Worm (Caenorhabditis elegans) whole organism, late embryonic: Measurements from ENCODE around the gene T05B4.10.

Experiments
- C08G9.2 ChIP-seq: sonication (generic microtip); optimal IDR thresholded peaks from 2 replicates; lab custom pipeline; 2016; ENCODE audit warnings: mild to moderate bottlenecking, missing genetic modification characterization, moderate library complexity, missing compliant biosample characterization
- F13H6.1 ChIP-seq: sonication (generic microtip); optimal IDR thresholded peaks from 2 replicates; lab custom pipeline; 2016; ENCODE audit warnings: missing genetic modification characterization, missing compliant biosample characterization
- K02D7.2 ChIP-seq: sonication (generic microtip); optimal IDR thresholded peaks from 2 replicates; lab custom pipeline; 2017; ENCODE audit warnings: mild to moderate bottlenecking, missing genetic modification characterization, missing compliant biosample characterization
- T23F11.4 ChIP-seq: fragments of 200-800 bp; sonication (Bioruptor generic); optimal IDR thresholded peaks from 2 replicates; lab custom pipeline; 2018; ENCODE audit warnings: mild to moderate bottlenecking, missing genetic modification characterization, missing compliant biosample characterization
- Y22D7AL.16 ChIP-seq: sonication (generic microtip); optimal IDR thresholded peaks from 2 replicates; lab custom pipeline; 2016; ENCODE audit warnings: missing genetic modification characterization, missing compliant biosample characterization
- ama-1 ChIP-seq: fragments of 150-350 bp; optimal IDR thresholded peaks from 2 replicates; lab custom pipeline; 2014
- ceh-18 ChIP-seq: sonication (generic microtip); optimal IDR thresholded peaks from 2 replicates; lab custom pipeline; 2016; ENCODE audit warnings: missing genetic modification characterization, missing compliant biosample characterization
- ceh-19 ChIP-seq: fragments of 200-800 bp; sonication (Bioruptor generic); optimal IDR thresholded peaks from 2 replicates; lab custom pipeline; 2018; ENCODE audit warnings: mild to moderate bottlenecking, missing genetic modification characterization, missing compliant biosample characterization
- ceh-24 ChIP-seq: sonication (generic microtip); optimal IDR thresholded peaks from 2 replicates; lab custom pipeline; 2016; ENCODE audit warnings: mild to moderate bottlenecking, missing genetic modification characterization, missing compliant biosample characterization
- ceh-30 ChIP-seq: fragments of 150-350 bp; optimal IDR thresholded peaks from 2 replicates; lab custom pipeline; 2014; ENCODE audit warnings: missing biosample characterization, missing genetic modification characterization
- ceh-31 ChIP-seq: sonication (generic microtip); optimal IDR thresholded peaks from 2 replicates; lab custom pipeline; 2016; ENCODE audit warnings: missing genetic modification characterization, missing compliant biosample characterization
- ceh-48 ChIP-seq: sonication (generic microtip); optimal IDR thresholded peaks from 2 replicates; lab custom pipeline; 2016; ENCODE audit warnings: missing genetic modification characterization, inconsistent platforms, missing compliant biosample characterization
- ceh-9 ChIP-seq: sonication (generic microtip); optimal IDR thresholded peaks from 2 replicates; lab custom pipeline; 2016; ENCODE audit warnings: mild to moderate bottlenecking, missing genetic modification characterization, inconsistent platforms, missing compliant biosample characterization
- che-1 ChIP-seq: sonication (generic microtip); optimal IDR thresholded peaks from 2 replicates; lab custom pipeline; 2016; ENCODE audit warnings: mild to moderate bottlenecking, missing genetic modification characterization, missing compliant biosample characterization
- elt-2 ChIP-seq: sonication (generic microtip); optimal IDR thresholded peaks from 2 replicates; lab custom pipeline; 2016; ENCODE audit warnings: missing genetic modification reagents, missing genetic modification characterization, missing compliant biosample characterization
- elt-4 ChIP-seq: sonication (generic microtip); optimal IDR thresholded peaks from 2 replicates; lab custom pipeline; 2016; ENCODE audit warnings: missing genetic modification characterization, missing compliant biosample characterization
- ets-4 ChIP-seq: sonication (generic microtip); optimal IDR thresholded peaks from 2 replicates; lab custom pipeline; 2016; ENCODE audit warnings: missing genetic modification characterization, missing compliant biosample characterization
- eyg-1 ChIP-seq: sonication (generic microtip); optimal IDR thresholded peaks from 2 replicates; lab custom pipeline; 2016; ENCODE audit warnings: missing genotype, missing genetic modification characterization, missing compliant biosample characterization
- fax-1 ChIP-seq: sonication (generic microtip); optimal IDR thresholded peaks from 2 replicates; lab custom pipeline; 2016; ENCODE audit warnings: missing genotype, missing genetic modification characterization, missing compliant biosample characterization
- fkh-10 ChIP-seq: fragments of 150-350 bp; optimal IDR thresholded peaks from 2 replicates; lab custom pipeline; 2014; ENCODE audit warnings: missing biosample characterization, missing genetic modification reagents, missing genetic modification characterization
- gmeb-2 ChIP-seq: sonication (generic microtip); optimal IDR thresholded peaks from 2 replicates; lab custom pipeline; 2016; ENCODE audit warnings: missing genetic modification characterization, inconsistent platforms, missing compliant biosample characterization
- hlh-15 ChIP-seq: sonication (generic microtip); optimal IDR thresholded peaks from 2 replicates; lab custom pipeline; 2016; ENCODE audit warnings: missing genetic modification characterization, missing compliant biosample characterization
- hlh-30 ChIP-seq: sonication (generic microtip); optimal IDR thresholded peaks from 2 replicates; lab custom pipeline; 2017; ENCODE audit warnings: antibody characterized with exemption, missing genetic modification characterization, missing compliant biosample characterization; ENCODE audit not compliant: insufficient read depth
- hlh-6 ChIP-seq: sonication (generic microtip); optimal IDR thresholded peaks from 2 replicates; lab custom pipeline; 2016; ENCODE audit warnings: missing genotype, missing genetic modification characterization, missing compliant biosample characterization
- lin-11 ChIP-seq: fragments of 200-800 bp; sonication (Bioruptor generic); optimal IDR thresholded peaks from 2 replicates; lab custom pipeline; 2018; ENCODE audit warnings: mild to moderate bottlenecking, missing genetic modification characterization, missing compliant biosample characterization
- madf-2 ChIP-seq: sonication (generic microtip); optimal IDR thresholded peaks from 2 replicates; lab custom pipeline; 2017; ENCODE audit warnings: missing genetic modification characterization, missing compliant biosample characterization
- mec-3 ChIP-seq: sonication (generic microtip); optimal IDR thresholded peaks from 2 replicates; lab custom pipeline; 2016; ENCODE audit warnings: borderline replicate concordance, missing genetic modification characterization, missing compliant biosample characterization
- nfya-1 ChIP-seq: sonication (generic microtip); optimal IDR thresholded peaks from 2 replicates; lab custom pipeline; 2017; ENCODE audit warnings: missing genetic modification characterization, mild to moderate bottlenecking, missing compliant biosample characterization, antibody characterized with exemption, moderate library complexity
- nhr-232 ChIP-seq: sonication (generic microtip); optimal IDR thresholded peaks from 2 replicates; lab custom pipeline; 2016; ENCODE audit warnings: missing genetic modification characterization, missing compliant biosample characterization
- pat-9 ChIP-seq: fragments of 200-800 bp; sonication (Bioruptor generic); optimal IDR thresholded peaks from 2 replicates; lab custom pipeline; 2018; ENCODE audit warnings: mild to moderate bottlenecking, missing genetic modification characterization, moderate library complexity, missing compliant biosample characterization
- pax-1 ChIP-seq: fragments of 150-350 bp; optimal IDR thresholded peaks from 2 replicates; lab custom pipeline; 2014; ENCODE audit warnings: missing biosample characterization, missing genetic modification characterization
- pha-2 ChIP-seq: sonication (generic microtip); optimal IDR thresholded peaks from 2 replicates; lab custom pipeline; 2017; ENCODE audit warnings: mild to moderate bottlenecking, missing genetic modification characterization, missing compliant biosample characterization
- pros-1 ChIP-seq: fragments of 150-350 bp; optimal IDR thresholded peaks from 2 replicates; lab custom pipeline; 2014; ENCODE audit warnings: missing biosample characterization, missing genetic modification reagents, missing genetic modification characterization
- rnt-1 ChIP-seq: sonication (generic microtip); optimal IDR thresholded peaks from 2 replicates; lab custom pipeline; 2016; ENCODE audit warnings: missing genetic modification characterization, missing compliant biosample characterization
- sox-2 ChIP-seq: fragments of 200-800 bp; sonication (Bioruptor generic); IDR thresholded peaks from 2 replicates; pipeline ENCODE4 v1.3.6; 2022; ENCODE audit warnings: missing genetic modification reagents, missing genetic modification characterization, missing compliant biosample characterization
- sox-4 ChIP-seq: sonication (generic microtip); optimal IDR thresholded peaks from 2 replicates; lab custom pipeline; 2017; ENCODE audit warnings: mild to moderate bottlenecking, missing genetic modification characterization, inconsistent platforms, missing compliant biosample characterization
- syd-9 ChIP-seq: sonication (generic microtip); optimal IDR thresholded peaks from 2 replicates; lab custom pipeline; 2016; ENCODE audit warnings: mild to moderate bottlenecking, missing genetic modification characterization, moderate library complexity, missing compliant biosample characterization
- unc-42 ChIP-seq: sonication (generic microtip); optimal IDR thresholded peaks from 2 replicates; lab custom pipeline; 2016; ENCODE audit warnings: missing genotype, missing genetic modification characterization, missing compliant biosample characterization
- unc-55 ChIP-seq: sonication (generic microtip); optimal IDR thresholded peaks from 2 replicates; lab custom pipeline; 2017; ENCODE audit warnings: missing biosample characterization, missing genetic modification reagents, missing genetic modification characterization
- zip-5 ChIP-seq: sonication (generic microtip); optimal IDR thresholded peaks from 2 replicates; lab custom pipeline; 2016; ENCODE audit warnings: missing genetic modification characterization, missing compliant biosample characterization

Gene T05B4.10

DNA sequence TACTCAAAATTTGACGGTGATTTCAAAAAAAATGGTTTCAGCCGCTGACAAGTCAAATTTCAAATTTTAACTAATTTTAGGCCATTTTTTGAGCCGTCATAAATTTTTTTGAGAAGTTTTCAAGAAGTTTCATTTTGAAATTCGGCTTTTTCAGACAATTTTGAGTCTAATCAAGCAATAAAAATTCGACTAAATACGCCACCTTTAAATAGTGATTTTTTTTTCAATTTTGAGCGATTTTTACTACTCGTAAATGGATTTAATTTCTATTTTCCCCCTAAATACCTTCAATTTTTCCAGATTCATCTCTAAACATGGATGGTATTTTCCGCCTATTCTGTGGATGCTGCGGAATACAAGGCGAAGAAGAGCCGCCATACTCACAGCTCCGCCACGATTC is 23.7 kb upstream of the T05B4.10 start, which contains the start of gene Y45G5AL.1:
TSS of gene Y45G5AL.1 (plus strand) at position 301 of the 400 bp plus-strand sequence.
- TF ChIP-seq sox-4 (tag; lab: Kevin White, UChicago): no peak
- TF ChIP-seq pha-2 (tag; lab: Kevin White, UChicago): no peak
- no peak for TF ChIP-seq nfya-1 (tag; lab: Kevin White, UChicago)
- no peak for TF ChIP-seq zip-5
- no peak for TF ChIP-seq ceh-30
- no peak for TF ChIP-seq F13H6.1 (tag; lab: Kevin White, UChicago)
- no peak for TF ChIP-seq pax-1 (tag; lab: Kevin White, UChicago)
- TF ChIP-seq fax-1: no peak
- TF ChIP-seq lin-11 (tag; lab: Kevin White, UChicago): no peak
- TF ChIP-seq nhr-232 (tag; lab: Kevin White, UChicago): no peak
- TF ChIP-seq K02D7.2 (tag; lab: Kevin White, UChicago): no peak
- no peak for TF ChIP-seq Y22D7AL.16 (tag; lab: Kevin White, UChicago)
- TF ChIP-seq fkh-10: no peak
- no peak for TF ChIP-seq ceh-31 (tag; lab: Kevin White, UChicago)
- TF ChIP-seq elt-4 (tag; lab: Kevin White, UChicago): no peak
- no peak for TF ChIP-seq hlh-15
- TF ChIP-seq gmeb-2: no peak
- TF ChIP-seq mec-3: no peak
- TF ChIP-seq ets-4: no peak

DNA sequence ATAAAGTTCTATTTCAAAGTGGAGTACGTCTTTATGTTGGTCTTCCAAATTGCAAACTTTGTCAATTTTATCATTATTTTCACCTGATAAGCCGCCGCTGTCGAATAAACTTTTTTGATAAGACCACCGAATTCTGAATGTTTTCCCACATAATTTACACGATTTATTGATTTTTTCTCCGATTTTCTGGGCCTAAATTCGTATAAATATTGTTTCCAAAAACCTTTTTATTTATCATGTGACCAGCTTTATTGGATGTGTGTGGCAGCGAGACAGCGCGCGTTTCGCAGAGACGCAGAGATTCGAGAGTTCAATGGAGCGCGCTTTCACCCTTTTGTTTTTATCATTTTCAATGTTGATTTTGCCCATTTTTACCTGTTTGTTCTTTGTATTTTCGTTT is 22.5 kb upstream of the T05B4.10 start:
- TF ChIP-seq pat-9 (tag; lab: Kevin White, UChicago) (no peak), unc-42 (tag; lab: Kevin White, UChicago) (peak; percentile 69), unc-55 (GFP tag; lab: Kevin White, UChicago) (peak; percentile 21), pax-1 (tag; lab: Kevin White, UChicago) (peak; percentile 13), hlh-6 (tag; lab: Kevin White, UChicago) (no peak), elt-2 (tag; lab: Kevin White, UChicago) (peak; percentile 67), syd-9 (no peak), nfya-1 (tag; lab: Kevin White, UChicago) (peak; percentile 42), che-1 (tag; lab: Kevin White, UChicago) (no peak), hlh-30 (peak; percentile 96), ceh-48 (tag; lab: Kevin White, UChicago) (peak; percentile 33), C08G9.2 (tag; lab: Kevin White, UChicago) (no peak)

DNA sequence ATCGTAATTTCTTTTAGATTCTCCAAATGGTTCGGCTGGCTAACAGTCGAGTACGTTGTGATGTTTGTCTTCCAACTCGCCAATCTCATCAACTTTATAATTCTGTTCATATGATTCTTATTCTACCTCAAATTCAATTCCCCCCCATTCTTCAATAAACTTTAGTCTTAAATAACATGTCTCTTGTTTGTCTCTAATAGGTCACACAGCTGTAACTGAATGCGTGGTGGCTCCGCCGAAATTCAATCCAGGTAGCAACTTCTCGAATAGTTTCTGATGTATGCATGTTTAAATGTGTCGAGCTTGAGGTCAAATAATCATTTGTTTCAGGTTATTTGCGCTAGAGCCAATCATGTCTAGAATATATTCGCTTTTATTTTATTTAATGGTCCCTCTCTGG is 18.2 kb upstream of the T05B4.10 start, which contains the start of gene lgc-29:
TSS of gene lgc-29 (plus strand) at position 301 of the 400 bp plus-strand sequence.
- no peak for TF ChIP-seq sox-2 (GFP tag; lab: Robert Waterston, UW)
- TF ChIP-seq ceh-18: no peak
- no peak for TF ChIP-seq che-1 (tag; lab: Kevin White, UChicago)
- no peak for TF ChIP-seq ceh-48 (tag; lab: Kevin White, UChicago)
- TF ChIP-seq ets-4: no peak
- no peak for TF ChIP-seq rnt-1 (tag; lab: Kevin White, UChicago)
- TF ChIP-seq T23F11.4 (GFP tag; lab: Kevin White, UChicago): no peak
- no peak for TF ChIP-seq unc-42 (tag; lab: Kevin White, UChicago)
- TF ChIP-seq ceh-19 (GFP tag; lab: Kevin White, UChicago): no peak
- TF ChIP-seq hlh-15: no peak

DNA sequence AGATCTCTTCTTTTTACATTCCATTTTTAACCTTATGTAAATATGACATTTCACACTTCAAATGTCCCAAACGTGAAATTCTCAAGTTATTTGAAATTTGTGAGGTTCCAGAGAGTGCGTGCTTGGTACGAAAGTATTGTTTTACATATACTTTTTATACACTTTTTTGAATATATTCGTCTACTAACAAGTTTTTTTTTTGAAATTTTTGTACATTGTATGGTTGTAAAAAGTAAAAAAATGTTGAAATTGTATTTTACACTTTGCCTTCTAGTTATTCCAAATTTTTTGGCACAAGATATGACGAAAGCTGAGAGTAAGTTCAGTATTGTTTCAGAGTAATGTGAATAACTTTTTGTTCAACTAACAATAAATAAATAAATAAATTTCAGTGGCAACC is 14.2 kb upstream of the T05B4.10 start, which contains the start of gene lgc-1:
TSS of gene lgc-1 (plus strand) at position 301 of the 400 bp plus-strand sequence.
- TF ChIP-seq ceh-9 (tag; lab: Kevin White, UChicago): no peak
- TF ChIP-seq ceh-30: no peak
- TF ChIP-seq madf-2 (tag; lab: Kevin White, UChicago): no peak
- no peak for TF ChIP-seq hlh-6 (tag; lab: Kevin White, UChicago)
- TF ChIP-seq ceh-19 (GFP tag; lab: Kevin White, UChicago): no peak
- TF ChIP-seq eyg-1: no peak
- no peak for TF ChIP-seq hlh-15
- TF ChIP-seq F13H6.1 (tag; lab: Kevin White, UChicago): no peak
- no peak for TF ChIP-seq pros-1 (tag; lab: Kevin White, UChicago)
- TF ChIP-seq ceh-18: no peak
- TF ChIP-seq C08G9.2 (tag; lab: Kevin White, UChicago): no peak
- TF ChIP-seq ceh-24: no peak
- no peak for TF ChIP-seq fax-1
- TF ChIP-seq ama-1: no peak
- no peak for TF ChIP-seq mec-3
- no peak for TF ChIP-seq pha-2 (tag; lab: Kevin White, UChicago)
- TF ChIP-seq elt-4 (tag; lab: Kevin White, UChicago): no peak
